Worm (Caenorhabditis elegans): ENCODE results near the gene R05G6.1.

- no peak for TF ChIP-seq dao-5 (tag; optimal IDR thresholded peaks at IDR 0.05)
- TF ChIP-seq W03F9.2 (tag; optimal IDR thresholded peaks at IDR 0.05) = no peak
- no peak for TF ChIP-seq him-1 (tag; optimal IDR thresholded peaks at IDR 0.05)
Measured at ce11 chrIV:7588631-7589030, 56.2 kb downstream of the R05G6.1 start, which contains the start of gene cla-1.

Data from whole organism, L4/young adult.